Fruit fly (Drosophila melanogaster) whole organism, prepupa: ENCODE measurements around the gene CG17751.

Source experiments
- Blimp-1 ChIP-seq: fragments of 200-800 bp; sonication (Bioruptor generic); optimal IDR thresholded peaks from 3 replicates; lab custom pipeline; 2017; ENCODE audit warnings: missing biosample characterization, missing genetic modification characterization, mild to moderate bottlenecking, moderate library complexity, missing genetic modification reagents
- CG10669 ChIP-seq: fragments of 200-800 bp; sonication (Bioruptor generic); optimal IDR thresholded peaks from 3 replicates; lab custom pipeline; 2018; ENCODE audit warnings: missing biosample characterization, mild to moderate bottlenecking, missing genetic modification characterization, moderate library complexity
- CG11294 ChIP-seq: fragments of 200-800 bp; sonication (Bioruptor generic); IDR thresholded peaks from 2 replicates; pipeline ENCODE4 v1.3.6; 2022; ENCODE audit warnings: missing biosample characterization, missing genetic modification characterization
- CG11762 ChIP-seq: fragments of 200-800 bp; sonication (Bioruptor generic); optimal IDR thresholded peaks from 3 replicates; lab custom pipeline; 2016; ENCODE audit warnings: missing biosample characterization, missing genetic modification characterization; ENCODE audit not compliant: insufficient read depth
- CG11902 ChIP-seq: fragments of 200-800 bp; sonication (Bioruptor generic); optimal IDR thresholded peaks from 3 replicates; lab custom pipeline; 2016; ENCODE audit warnings: missing biosample characterization, missing genetic modification characterization
- CG15336 ChIP-seq: fragments of 200-800 bp; sonication (Bioruptor generic); IDR thresholded peaks from 2 replicates; pipeline ENCODE4 v1.3.6; 2022; ENCODE audit warnings: missing biosample characterization, missing genetic modification characterization
- CG1621 ChIP-seq: fragments of 200-800 bp; sonication (Bioruptor generic); optimal IDR thresholded peaks from 3 replicates; lab custom pipeline; 2018; ENCODE audit warnings: missing biosample characterization, mild to moderate bottlenecking, missing genetic modification characterization
- CG16779 ChIP-seq: fragments of 200-800 bp; sonication (Bioruptor generic); optimal IDR thresholded peaks from 3 replicates; lab custom pipeline; 2017; ENCODE audit warnings: missing biosample characterization, mild to moderate bottlenecking, missing genetic modification characterization
- CG3032 ChIP-seq: fragments of 200-800 bp; optimal IDR thresholded peaks from 2 replicates; lab custom pipeline; 2019; ENCODE audit warnings: missing biosample characterization, mild to moderate bottlenecking, missing genetic modification characterization, moderate library complexity
- CG31627 ChIP-seq: fragments of 200-800 bp; sonication (Bioruptor generic); optimal IDR thresholded peaks from 3 replicates; lab custom pipeline; 2016; ENCODE audit warnings: missing biosample characterization, missing genetic modification characterization
- CG32006 ChIP-seq: fragments of 200-800 bp; sonication (Bioruptor generic); optimal IDR thresholded peaks from 3 replicates; lab custom pipeline; 2017; ENCODE audit warnings: missing biosample characterization, mild to moderate bottlenecking, missing genetic modification characterization
- CG34406 ChIP-seq: fragments of 200-800 bp; sonication (Bioruptor generic); optimal IDR thresholded peaks from 3 replicates; lab custom pipeline; 2016; ENCODE audit warnings: missing biosample characterization, missing genetic modification characterization
- CG3919 ChIP-seq: fragments of 200-800 bp; sonication (Bioruptor generic); optimal IDR thresholded peaks from 3 replicates; lab custom pipeline; 2016; ENCODE audit warnings: missing biosample characterization, missing genetic modification characterization
- CG4318 ChIP-seq: fragments of 200-800 bp; sonication (Bioruptor generic); optimal IDR thresholded peaks from 3 replicates; lab custom pipeline; 2017; ENCODE audit warnings: missing biosample characterization, mild to moderate bottlenecking, missing genetic modification characterization
- CG6276 ChIP-seq: fragments of 200-800 bp; sonication (Bioruptor generic); optimal IDR thresholded peaks from 2 replicates; lab custom pipeline; 2017; ENCODE audit warnings: missing biosample characterization, mild to moderate bottlenecking, missing genetic modification characterization
- CG6792 ChIP-seq: fragments of 200-800 bp; sonication (Bioruptor generic); optimal IDR thresholded peaks from 3 replicates; lab custom pipeline; 2016; ENCODE audit warnings: missing biosample characterization, missing genetic modification characterization
- CG6808 ChIP-seq: fragments of 200-800 bp; sonication (Bioruptor generic); optimal IDR thresholded peaks from 3 replicates; lab custom pipeline; 2017; ENCODE audit warnings: missing biosample characterization, missing genetic modification characterization, mild to moderate bottlenecking, moderate library complexity, missing genetic modification reagents
- CG6854 ChIP-seq: fragments of 200-800 bp; sonication (Bioruptor generic); optimal IDR thresholded peaks from 2 replicates; lab custom pipeline; 2017; ENCODE audit warnings: missing biosample characterization, mild to moderate bottlenecking, missing genetic modification characterization
- CG7368 ChIP-seq: fragments of 200-800 bp; sonication (Bioruptor generic); optimal IDR thresholded peaks from 3 replicates; lab custom pipeline; 2016; ENCODE audit warnings: missing biosample characterization, missing genetic modification characterization
- CG8119 ChIP-seq: fragments of 200-800 bp; sonication (Bioruptor generic); IDR thresholded peaks from 3 replicates; pipeline ENCODE4 v1.3.6; 2022; ENCODE audit warnings: missing biosample characterization, missing genetic modification characterization
- CG8319 ChIP-seq: fragments of 200-800 bp; sonication (Bioruptor generic); optimal IDR thresholded peaks from 3 replicates; lab custom pipeline; 2016; ENCODE audit warnings: missing biosample characterization, missing genetic modification characterization
- Eip75B ChIP-seq: fragments of 200-800 bp; sonication (Bioruptor generic); optimal IDR thresholded peaks from 3 replicates; lab custom pipeline; 2016; ENCODE audit warnings: missing biosample characterization, missing genetic modification characterization
- Eip78C ChIP-seq: fragments of 200-800 bp; sonication (Bioruptor generic); peaks from one replicate; lab custom pipeline; 2016; ENCODE audit warnings: missing biosample characterization, missing genetic modification characterization
- Eip93F ChIP-seq: fragments of 200-800 bp; sonication (Bioruptor generic); optimal IDR thresholded peaks from 2 replicates; lab custom pipeline; 2016; ENCODE audit warnings: missing biosample characterization, mild to moderate bottlenecking, missing genetic modification characterization
- Ets21C ChIP-seq: fragments of 200-800 bp; sonication (Bioruptor generic); optimal IDR thresholded peaks from 3 replicates; lab custom pipeline; 2016; ENCODE audit warnings: missing biosample characterization, missing genetic modification characterization
- Ets96B ChIP-seq: fragments of 200-800 bp; optimal IDR thresholded peaks from 2 replicates; lab custom pipeline; 2019; ENCODE audit warnings: missing biosample characterization, mild to moderate bottlenecking, missing genetic modification characterization, moderate library complexity
- Gug ChIP-seq: fragments of 200-800 bp; sonication (Bioruptor generic); IDR thresholded peaks from 2 replicates; pipeline ENCODE4 v1.3.6; 2022; ENCODE audit warnings: missing biosample characterization, missing genetic modification characterization
- Hr38 ChIP-seq: sonication (Bioruptor generic); optimal IDR thresholded peaks from 2 replicates; lab custom pipeline; 2016; ENCODE audit warnings: missing biosample characterization, missing genetic modification characterization
- Hr39 ChIP-seq: fragments of 200-800 bp; sonication (Bioruptor generic); optimal IDR thresholded peaks from 2 replicates; lab custom pipeline; 2016; ENCODE audit warnings: missing biosample characterization, missing genetic modification characterization
- Hr4 ChIP-seq: fragments of 200-800 bp; sonication (Bioruptor generic); optimal IDR thresholded peaks from 3 replicates; lab custom pipeline; 2016; ENCODE audit warnings: missing biosample characterization, missing genetic modification characterization
- Lpt ChIP-seq: fragments of 200-800 bp; sonication (Bioruptor generic); optimal IDR thresholded peaks from 3 replicates; lab custom pipeline; 2016; ENCODE audit warnings: missing biosample characterization, missing genetic modification characterization
- Met ChIP-seq: fragments of 200-800 bp; sonication (Bioruptor generic); optimal IDR thresholded peaks from 3 replicates; lab custom pipeline; 2016; ENCODE audit warnings: missing biosample characterization, missing genetic modification characterization
- OdsH ChIP-seq: fragments of 200-800 bp; sonication (Bioruptor generic); optimal IDR thresholded peaks from 3 replicates; lab custom pipeline; 2016; ENCODE audit warnings: missing biosample characterization, missing genetic modification characterization
- Smox ChIP-seq: fragments of 200-800 bp; sonication (Bioruptor generic); optimal IDR thresholded peaks from 3 replicates; lab custom pipeline; 2016; ENCODE audit warnings: missing biosample characterization, missing genetic modification characterization
- Sox102F ChIP-seq: fragments of 200-800 bp; sonication (Bioruptor generic); optimal IDR thresholded peaks from 2 replicates; lab custom pipeline; 2016; ENCODE audit warnings: missing biosample characterization, mild to moderate bottlenecking, missing genetic modification characterization
- Sox14 ChIP-seq: fragments of 200-800 bp; sonication (Bioruptor generic); optimal IDR thresholded peaks from 3 replicates; lab custom pipeline; 2016; ENCODE audit warnings: missing biosample characterization, missing genetic modification characterization
- acj6 ChIP-seq: fragments of 200-800 bp; sonication (Bioruptor generic); optimal IDR thresholded peaks from 3 replicates; lab custom pipeline; 2016; ENCODE audit warnings: missing biosample characterization, missing genetic modification characterization
- cyc ChIP-seq: fragments of 200-800 bp; sonication (Bioruptor generic); optimal IDR thresholded peaks from 3 replicates; lab custom pipeline; 2016; ENCODE audit warnings: missing biosample characterization, missing genetic modification characterization
- dac ChIP-seq: fragments of 200-800 bp; sonication (Bioruptor generic); optimal IDR thresholded peaks from 2 replicates; lab custom pipeline; 2017; ENCODE audit warnings: missing biosample characterization, mild to moderate bottlenecking, missing genetic modification characterization
- esn ChIP-seq: fragments of 200-800 bp; sonication (Bioruptor generic); optimal IDR thresholded peaks from 2 replicates; lab custom pipeline; 2016; ENCODE audit warnings: missing biosample characterization, mild to moderate bottlenecking, missing genetic modification characterization, moderate library complexity
- fd59A ChIP-seq: fragments of 200-800 bp; sonication (Bioruptor generic); optimal IDR thresholded peaks from 2 replicates; lab custom pipeline; 2017; ENCODE audit warnings: missing biosample characterization, mild to moderate bottlenecking, missing genetic modification characterization, missing genetic modification reagents
- fd85E ChIP-seq: fragments of 200-800 bp; sonication (Bioruptor generic); optimal IDR thresholded peaks from 3 replicates; lab custom pipeline; 2016; ENCODE audit warnings: missing biosample characterization, missing genetic modification characterization
- fkh ChIP-seq: fragments of 200-800 bp; sonication (Bioruptor generic); optimal IDR thresholded peaks from 3 replicates; lab custom pipeline; 2017; ENCODE audit warnings: missing biosample characterization, mild to moderate bottlenecking, missing genetic modification characterization, moderate library complexity
- lz ChIP-seq: fragments of 200-800 bp; sonication (Bioruptor generic); optimal IDR thresholded peaks from 3 replicates; lab custom pipeline; 2016; ENCODE audit warnings: missing biosample characterization, missing genetic modification characterization
- pdm3 ChIP-seq: fragments of 200-800 bp; sonication (Bioruptor generic); optimal IDR thresholded peaks from 3 replicates; lab custom pipeline; 2016; ENCODE audit warnings: missing biosample characterization, missing genetic modification characterization
- salr ChIP-seq, 2 experiments: fragments of 200-800 bp; sonication (Bioruptor generic); optimal IDR thresholded peaks; 3 replicates each; lab custom pipeline; 2016 to 2018; ENCODE audit warnings: missing biosample characterization in 2 of 2, missing genetic modification characterization in 2 of 2, mild to moderate bottlenecking in 1 of 2
- spab ChIP-seq: fragments of 200-800 bp; sonication (Bioruptor generic); optimal IDR thresholded peaks from 2 replicates; lab custom pipeline; 2017; ENCODE audit warnings: missing biosample characterization, mild to moderate bottlenecking, missing genetic modification characterization, missing genetic modification reagents
- ss ChIP-seq, 2 experiments: fragments of 200-800 bp; sonication (Bioruptor generic); optimal IDR thresholded peaks; 2 replicates in 1 of 2; 3 replicates in 1 of 2; lab custom pipeline; 2017 to 2018; ENCODE audit warnings: mild to moderate bottlenecking in 2 of 2, missing biosample characterization in 2 of 2, missing genetic modification characterization in 2 of 2, moderate library complexity in 1 of 2
- svp ChIP-seq: fragments of 200-800 bp; sonication (Bioruptor generic); peaks from one replicate; lab custom pipeline; 2016; ENCODE audit warnings: missing biosample characterization, missing genetic modification characterization
- topi ChIP-seq: fragments of 200-800 bp; sonication (Bioruptor generic); optimal IDR thresholded peaks from 3 replicates; lab custom pipeline; 2016; ENCODE audit warnings: missing biosample characterization, missing genetic modification characterization
- vri ChIP-seq: fragments of 200-800 bp; sonication (Bioruptor generic); optimal IDR thresholded peaks from 3 replicates; lab custom pipeline; 2016; ENCODE audit warnings: missing biosample characterization, mild to moderate bottlenecking, missing genetic modification characterization

CG17751 gene

DNA sequence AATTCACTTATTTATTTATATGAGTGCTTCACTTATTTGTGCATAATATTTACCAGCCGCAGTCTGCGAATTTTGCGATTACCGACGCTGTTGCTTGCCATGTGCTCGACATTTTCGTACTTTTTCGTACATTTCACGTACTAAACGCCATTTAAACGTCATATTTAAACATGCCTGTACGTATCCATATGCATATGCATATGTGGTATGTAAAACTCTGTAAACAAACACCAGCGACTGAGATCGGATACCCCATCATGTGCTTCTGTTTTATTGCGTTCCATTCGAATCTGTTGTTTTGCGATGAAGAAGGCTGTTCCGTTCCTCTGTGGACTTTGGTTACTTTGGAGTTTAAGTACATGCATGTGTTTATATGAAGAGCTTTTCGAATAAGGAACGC lies 35.1 kb upstream of the CG17751 start:
- TF ChIP-seq Hr4 (no peak), CG6854 (GFP tag; lab: Kevin White, UChicago) (no peak), fd59A (GFP tag; lab: Kevin White, UChicago) (no peak), Eip78C (peak; percentile 63), svp (GFP tag; lab: Kevin White, UChicago) (peak; percentile 33), acj6 (no peak), CG11294 (no peak), CG6792 (GFP tag; lab: Kevin White, UChicago) (no peak), ss (GFP tag; optimal IDR thresholded peaks at IDR 0.05; lab: Kevin White, UChicago) (peak in 1 of 2 experiments; percentile 24), esn (peak; percentile 23), Eip93F (no peak), Met (GFP tag; lab: Kevin White, UChicago) (peak; percentile 4), CG11762 (GFP tag; lab: Kevin White, UChicago) (no peak), CG8119 (no peak), topi (no peak), CG16779 (tag; lab: Kevin White, UChicago) (no peak), dac (no peak), Eip75B (GFP tag; lab: Kevin White, UChicago) (no peak), CG34406 (no peak), salr (GFP tag; optimal IDR thresholded peaks at IDR 0.05; lab: Kevin White, UChicago) (no peak)
- TF ChIP-seq, all 60 proteins: peak for 5

- TF ChIP-seq CG8119 = peak; percentile 56; the same call in 2 of the 3 replicates
- TF ChIP-seq CG3919 (GFP tag; lab: Kevin White, UChicago) = no peak
- TF ChIP-seq Eip78C = peak; percentile 23
- TF ChIP-seq vri (GFP tag; lab: Kevin White, UChicago) = no peak
- TF ChIP-seq pdm3 (GFP tag; lab: Kevin White, UChicago) = no peak
- TF ChIP-seq salr (GFP tag; optimal IDR thresholded peaks at IDR 0.05; lab: Kevin White, UChicago) = no peak
- TF ChIP-seq Gug (GFP tag; lab: Robert Waterston, UW) = no peak
- no peak for TF ChIP-seq OdsH (GFP tag; lab: Kevin White, UChicago)
- TF ChIP-seq CG15336 (GFP tag; lab: Robert Waterston, UW) = peak; percentile 39; the same call in 1 of the 2 replicates
- no peak for TF ChIP-seq CG6854 (GFP tag; lab: Kevin White, UChicago)
- no peak for TF ChIP-seq Hr39
- no peak for TF ChIP-seq spab
- TF ChIP-seq CG6276 = no peak
- no peak for TF ChIP-seq CG3032
- no peak for TF ChIP-seq CG11762 (GFP tag; lab: Kevin White, UChicago)
- no peak for TF ChIP-seq fd85E
- TF ChIP-seq topi = no peak
- TF ChIP-seq Ets21C = no peak
- TF ChIP-seq Blimp-1 (GFP tag; lab: Kevin White, UChicago) = no peak
- no peak for TF ChIP-seq Hr38 (GFP tag; lab: Kevin White, UChicago)
- no peak for TF ChIP-seq Smox (GFP tag; lab: Kevin White, UChicago)
- no peak for TF ChIP-seq CG32006 (GFP tag; lab: Kevin White, UChicago)
- no peak for TF ChIP-seq Sox102F
- TF ChIP-seq svp (GFP tag; lab: Kevin White, UChicago) = no peak
- TF ChIP-seq CG11902 (GFP tag; lab: Kevin White, UChicago) = no peak
- peak; percentile 30 for TF ChIP-seq CG6808
- no peak for TF ChIP-seq Ets96B (tag; lab: Kevin White, UChicago)
- TF ChIP-seq CG4318 (GFP tag; lab: Kevin White, UChicago) = no peak
- TF ChIP-seq Lpt = no peak
- TF ChIP-seq CG16779 (tag; lab: Kevin White, UChicago) = no peak
- TF ChIP-seq cyc = no peak
- TF ChIP-seq fd59A (GFP tag; lab: Kevin White, UChicago) = no peak
- TF ChIP-seq CG8319 = no peak
- no peak for TF ChIP-seq CG31627
- no peak for TF ChIP-seq Sox14 (GFP tag; lab: Kevin White, UChicago)
- TF ChIP-seq fkh = no peak
- no peak for TF ChIP-seq CG7368 (GFP tag; lab: Kevin White, UChicago)
- no peak for TF ChIP-seq CG1621 (tag; lab: Kevin White, UChicago)
- peak; percentile 3 to 24 for TF ChIP-seq ss (GFP tag; optimal IDR thresholded peaks at IDR 0.05; lab: Kevin White, UChicago)
- TF ChIP-seq CG10669 (GFP tag; lab: Kevin White, UChicago) = no peak
- no peak for TF ChIP-seq lz (GFP tag; lab: Kevin White, UChicago)
These were observed 25.2 kb upstream of the CG17751 start for dm6 chr3R:19581829-19582228.
